Worm (Caenorhabditis elegans): ENCODE data around the gene K04H4.5.

DNA sequence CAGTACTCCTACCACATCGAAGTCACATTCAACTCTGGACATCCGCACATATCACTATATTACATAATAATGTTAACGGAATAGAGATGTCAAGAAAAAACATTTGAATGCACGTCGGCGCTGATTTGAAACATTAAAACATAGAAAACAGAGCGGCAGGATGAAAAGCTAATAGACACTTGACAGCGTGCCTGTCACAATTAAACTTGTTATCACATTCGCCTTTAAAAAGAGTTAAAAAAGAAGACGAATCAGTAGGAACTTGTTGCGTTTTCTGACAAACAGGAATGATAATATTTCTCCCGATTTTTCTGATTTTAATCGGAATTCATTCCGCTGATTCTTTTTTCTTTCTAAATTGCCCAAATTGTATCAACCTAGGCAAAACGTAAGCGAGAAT lies 41.6 kb upstream of the K04H4.5 start:
- TF ChIP-seq cog-1 (tag; optimal IDR thresholded peaks at IDR 0.05), result no peak
- no peak for TF ChIP-seq T22C8.4 (GFP tag; IDR thresholded peaks at IDR 0.05)

All from whole organism, midembryonic.